Comparison of ENCODE assay signal across 1 fruit fly cellular context in genomic region chr3R:21006967-21007366, dm6.
TF ChIP-seq lines count a peak whose summit lies in the region.

Gene Alp5 (minus strand): TSS chr3R:21006990.

TF ChIP-seq in whole organism, embryonic, 481 proteins besides CTCF, POLR2A, EP300 and RAD21 (continued from another document):
- TF ChIP-seq Sry-δ (GFP tag; optimal IDR thresholded peaks at IDR 0.05; lab: Kevin White, UChicago) (no peak), dm (GFP tag; optimal IDR thresholded peaks at IDR 0.05; lab: Kevin White, UChicago) (no peak), CG13296 (GFP tag; optimal IDR thresholded peaks at IDR 0.05; lab: Kevin White, UChicago) (no peak), E2f1 (GFP tag; IDR thresholded peaks at IDR 0.05; lab: Robert Waterston, UW) (no peak), CG34224 (GFP tag; IDR thresholded peaks at IDR 0.05; lab: Robert Waterston, UW; ENCODE audit: partially characterized antibody) (no peak), az2 (GFP tag; optimal IDR thresholded peaks at IDR 0.05; lab: Kevin White, UChicago) (no peak)
